Worm (Caenorhabditis elegans) whole organism, young adult: ENCODE results near the gene Y39B6A.42.
"Not testable (repeated sequence)": the region's sequence is repeated elsewhere in the genome, so short reads cannot be mapped to it uniquely, and the experiment has no call there.

Source experiments
- B0019.2 ChIP-seq: fragments of 200-800 bp; sonication (Bioruptor generic); conservative IDR thresholded peaks from 2 replicates; pipeline ENCODE4 v1.3.6; 2022; ENCODE audit warnings: missing genetic modification reagents, missing genetic modification characterization, missing compliant biosample characterization
- C17E4.6 ChIP-seq: fragments of 200-800 bp; sonication (Bioruptor generic); IDR thresholded peaks from 2 replicates; pipeline ENCODE4 v1.3.6; 2022; ENCODE audit warnings: missing genetic modification reagents, missing genetic modification characterization, missing compliant biosample characterization
- F10E7.11 ChIP-seq: sonication (generic microtip); optimal IDR thresholded peaks from 2 replicates; lab custom pipeline; 2017; ENCODE audit warnings: mild to moderate bottlenecking, missing genetic modification characterization, moderate library complexity, missing compliant biosample characterization
- F39B2.1 ChIP-seq: fragments of 200-800 bp; sonication (Bioruptor generic); IDR thresholded peaks from 2 replicates; pipeline ENCODE4 v1.3.6; 2022; ENCODE audit warnings: missing genetic modification reagents, missing genetic modification characterization, missing compliant biosample characterization
- F52B5.7 ChIP-seq: sonication (generic microtip); optimal IDR thresholded peaks from 2 replicates; lab custom pipeline; 2016; ENCODE audit warnings: mild to moderate bottlenecking, missing genetic modification characterization, missing compliant biosample characterization
- F57A8.1 ChIP-seq: fragments of 200-800 bp; sonication (Bioruptor generic); optimal IDR thresholded peaks from 2 replicates; lab custom pipeline; 2018; ENCODE audit warnings: mild to moderate bottlenecking, missing genetic modification characterization, moderate library complexity, missing compliant biosample characterization
- F57C9.4 ChIP-seq: sonication (generic microtip); optimal IDR thresholded peaks from 2 replicates; lab custom pipeline; 2017; ENCODE audit warnings: mild to moderate bottlenecking, missing genetic modification characterization, missing compliant biosample characterization
- K12H6.12 ChIP-seq: fragments of 200-800 bp; sonication (Bioruptor generic); optimal IDR thresholded peaks from 2 replicates; lab custom pipeline; 2018; ENCODE audit warnings: mild to moderate bottlenecking, missing genetic modification characterization, missing compliant biosample characterization
- Y79H2A.3 ChIP-seq: fragments of 200-800 bp; sonication (Bioruptor generic); conservative IDR thresholded peaks from 2 replicates; pipeline ENCODE4 v1.3.6; 2022; ENCODE audit warnings: missing genetic modification reagents, missing genetic modification characterization, missing compliant biosample characterization
- akir-1 ChIP-seq: fragments of 200-800 bp; sonication (Bioruptor generic); optimal IDR thresholded peaks from 2 replicates; lab custom pipeline; 2018; ENCODE audit warnings: mild to moderate bottlenecking, missing genetic modification characterization, moderate library complexity, missing compliant biosample characterization
- ama-1 ChIP-seq, 3 experiments: fragments of 150-350 bp in 1 of 3; sonication (generic microtip) in 2 of 3; optimal IDR thresholded peaks; 2 replicates each; lab custom pipeline; 2014 to 2018; ENCODE audit warnings: missing biosample characterization in 2 of 3, missing genetic modification characterization in 2 of 3, missing genetic modification reagents in 2 of 3
- attf-5 ChIP-seq: fragments of 200-800 bp; sonication (Bioruptor generic); optimal IDR thresholded peaks from 2 replicates; lab custom pipeline; 2018; ENCODE audit warnings: mild to moderate bottlenecking, missing genetic modification characterization, missing compliant biosample characterization
- bed-1 ChIP-seq: fragments of 200-800 bp; sonication (Bioruptor generic); IDR thresholded peaks from 2 replicates; pipeline ENCODE4 v1.3.6; 2022; ENCODE audit warnings: missing genetic modification reagents, missing genetic modification characterization, missing compliant biosample characterization
- bed-2 ChIP-seq: fragments of 200-800 bp; sonication (Bioruptor generic); IDR thresholded peaks from 2 replicates; pipeline ENCODE4 v1.3.6; 2022; ENCODE audit warnings: missing genetic modification reagents, missing genetic modification characterization, missing compliant biosample characterization
- ccch-3 ChIP-seq: fragments of 200-800 bp; sonication (Bioruptor generic); optimal IDR thresholded peaks from 2 replicates; lab custom pipeline; 2018; ENCODE audit warnings: mild to moderate bottlenecking, missing genetic modification characterization, missing compliant biosample characterization
- die-1 ChIP-seq: sonication (generic microtip); optimal IDR thresholded peaks from 2 replicates; lab custom pipeline; 2016; ENCODE audit warnings: missing genotype, mild to moderate bottlenecking, missing genetic modification characterization, missing compliant biosample characterization
- dpl-1 ChIP-seq: fragments of 150-350 bp; optimal IDR thresholded peaks from 2 replicates; lab custom pipeline; 2014; ENCODE audit warnings: missing biosample characterization, missing genetic modification reagents, missing genetic modification characterization
- egrh-3 ChIP-seq: fragments of 200-800 bp; sonication (Bioruptor generic); IDR thresholded peaks from 2 replicates; pipeline ENCODE4 v1.3.6; 2022; ENCODE audit warnings: missing genetic modification reagents, missing genetic modification characterization, missing compliant biosample characterization
- gei-17 ChIP-seq: fragments of 200-800 bp; sonication (Bioruptor generic); optimal IDR thresholded peaks from 2 replicates; lab custom pipeline; 2018; ENCODE audit warnings: mild to moderate bottlenecking, missing genetic modification characterization, missing compliant biosample characterization
- hsf-1 ChIP-seq: fragments of 200-800 bp; sonication (Bioruptor generic); IDR thresholded peaks from 2 replicates; pipeline ENCODE4 v1.3.6; 2022; ENCODE audit warnings: missing genetic modification reagents, missing genetic modification characterization, missing compliant biosample characterization
- let-526 ChIP-seq: fragments of 200-800 bp; sonication (Bioruptor generic); IDR thresholded peaks from 2 replicates; pipeline ENCODE4 v1.3.6; 2022; ENCODE audit warnings: missing genetic modification reagents, missing genetic modification characterization, missing compliant biosample characterization
- madf-10 ChIP-seq: sonication (generic microtip); optimal IDR thresholded peaks from 2 replicates; lab custom pipeline; 2016; ENCODE audit warnings: mild to moderate bottlenecking, missing genetic modification characterization, missing compliant biosample characterization
- mes-4 ChIP-seq: sonication (generic microtip); optimal IDR thresholded peaks from 2 replicates; lab custom pipeline; 2016; ENCODE audit warnings: missing genotype, missing genetic modification characterization, missing compliant biosample characterization
- nfyb-1 ChIP-seq: fragments of 200-800 bp; sonication (Bioruptor generic); IDR thresholded peaks from 2 replicates; pipeline ENCODE4 v1.3.6; 2022; ENCODE audit warnings: missing genetic modification reagents, missing genetic modification characterization, missing compliant biosample characterization
- pha-4 ChIP-seq: fragments of 150-350 bp; sonication (generic microtip); optimal IDR thresholded peaks from 2 replicates; lab custom pipeline; 2014; ENCODE audit warnings: missing biosample characterization, missing genetic modification reagents, missing genetic modification characterization
- rcor-1 ChIP-seq: fragments of 200-800 bp; sonication (Bioruptor generic); IDR thresholded peaks from 2 replicates; pipeline ENCODE4 v1.3.6; 2022; ENCODE audit warnings: missing genetic modification reagents, missing genetic modification characterization, missing compliant biosample characterization
- snpc-1.3 ChIP-seq: sonication (generic microtip); optimal IDR thresholded peaks from 2 replicates; lab custom pipeline; 2017; ENCODE audit warnings: missing genetic modification characterization, mild to moderate bottlenecking, missing compliant biosample characterization, antibody characterized with exemption, moderate library complexity, missing genotype, missing genetic modification reagents; ENCODE audit not compliant: insufficient read depth
- tlf-1 ChIP-seq: fragments of 200-800 bp; sonication (Bioruptor generic); optimal IDR thresholded peaks from 2 replicates; lab custom pipeline; 2018; ENCODE audit warnings: mild to moderate bottlenecking, missing genetic modification characterization, missing compliant biosample characterization
- xnd-1 ChIP-seq: sonication (generic microtip); optimal IDR thresholded peaks from 2 replicates; lab custom pipeline; 2016; ENCODE audit warnings: missing genotype, missing genetic modification reagents, missing genetic modification characterization, missing compliant biosample characterization
- ztf-18 ChIP-seq: sonication (generic microtip); optimal IDR thresholded peaks from 2 replicates; lab custom pipeline; 2016; ENCODE audit warnings: missing genotype, mild to moderate bottlenecking, missing genetic modification characterization, missing compliant biosample characterization
- ztf-22 ChIP-seq: fragments of 200-800 bp; sonication (Bioruptor generic); optimal IDR thresholded peaks from 2 replicates; lab custom pipeline; 2018; ENCODE audit warnings: mild to moderate bottlenecking, missing genetic modification characterization, moderate library complexity, missing compliant biosample characterization
- ztf-26 ChIP-seq: sonication (generic microtip); optimal IDR thresholded peaks from 2 replicates; lab custom pipeline; 2017; ENCODE audit warnings: missing genetic modification characterization, missing compliant biosample characterization

The Y39B6A.42 gene

DNA sequence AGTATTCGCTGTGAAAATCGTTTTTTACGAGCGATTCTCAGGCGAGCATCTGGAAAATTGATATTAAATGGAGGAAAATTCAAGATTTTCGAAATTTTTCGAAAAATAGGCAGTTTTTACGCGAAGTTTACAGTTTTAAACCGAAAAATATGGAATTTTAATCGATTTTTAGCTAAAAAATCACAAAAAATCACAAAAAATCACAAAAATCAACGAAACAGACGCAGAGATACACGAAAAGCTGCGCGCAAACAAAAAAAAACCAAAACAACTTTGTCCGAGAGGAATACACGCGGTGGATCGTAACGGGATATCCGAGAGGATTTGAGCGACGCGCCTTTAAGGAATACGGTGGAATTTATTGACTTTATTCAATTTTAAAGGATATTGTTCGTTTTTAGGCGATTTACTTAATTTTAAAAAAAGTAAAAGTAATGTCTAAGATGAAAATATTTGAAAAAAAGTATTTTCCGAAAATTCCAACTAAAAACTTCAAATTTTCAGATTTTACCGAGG is at the start of gene Y39B6A.42 (continued):
- no peak for TF ChIP-seq K12H6.12
- TF ChIP-seq gei-17 (GFP tag; lab: Kevin White, UChicago), result no peak
- no peak for TF ChIP-seq let-526
- TF ChIP-seq xnd-1 (tag; lab: Kevin White, UChicago), result peak; percentile 72
- TF ChIP-seq dpl-1, result no peak
- no peak for TF ChIP-seq Y79H2A.3 (GFP tag; lab: Robert Waterston, UW)
- TF ChIP-seq pha-4 (tag; lab: Kevin White, UChicago), result no peak
- TF ChIP-seq ztf-22 (GFP tag; lab: Kevin White, UChicago), result no peak
- TF ChIP-seq bed-1 (GFP tag; lab: Robert Waterston, UW), result no peak
- no peak for TF ChIP-seq B0019.2 (GFP tag; lab: Robert Waterston, UW)
- no peak for TF ChIP-seq F39B2.1

- TF ChIP-seq tlf-1 (GFP tag; lab: Kevin White, UChicago) (no peak), attf-5 (GFP tag; lab: Kevin White, UChicago) (no peak), die-1 (tag; lab: Kevin White, UChicago) (no peak)
- TF ChIP-seq, all 124 proteins: peak for 0
Measured at ce11 chrV:19019239-19019638, 49.8 kb upstream of the Y39B6A.42 start.

- not testable (repeated sequence) for TF ChIP-seq F10E7.11; ccch-3 (GFP tag; lab: Kevin White, UChicago); mes-4
Measured at ce11 chrV:19014273-19014672, 44.8 kb upstream of the Y39B6A.42 start, which contains the start of gene Y39B6A.30. Gene Y39B6A.30 (plus strand): TSS chrV:19014573.

DNA sequence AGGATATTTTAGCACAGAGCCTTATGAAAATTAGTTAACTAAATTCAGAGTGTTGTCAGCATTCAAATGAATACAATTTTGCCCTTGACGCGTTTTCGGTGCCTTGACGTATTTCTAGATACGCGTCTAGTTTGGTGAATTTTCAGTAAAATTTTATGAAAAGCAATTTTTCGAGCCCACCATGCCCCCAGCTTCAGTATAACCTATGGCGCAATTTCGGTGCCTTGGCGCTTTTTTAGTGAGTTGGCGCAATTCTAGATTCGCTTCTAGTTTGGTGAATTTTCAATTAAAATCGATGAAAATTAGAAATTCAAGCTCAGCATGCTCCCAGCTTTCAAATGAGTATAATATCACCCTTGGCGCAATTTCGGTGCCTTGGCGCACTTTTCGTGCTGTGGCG is 43.8 kb upstream of the Y39B6A.42 start:
- TF ChIP-seq let-526 (no peak), ztf-18 (tag; lab: Kevin White, UChicago) (no peak), egrh-3 (GFP tag; lab: Robert Waterston, UW) (no peak), F52B5.7 (no peak), akir-1 (GFP tag; lab: Kevin White, UChicago) (no peak), madf-10 (tag; lab: Kevin White, UChicago) (no peak), bed-2 (GFP tag; lab: Robert Waterston, UW) (no peak), snpc-1.3 (tag; lab: Kevin White, UChicago) (no peak), F57C9.4 (tag; lab: Kevin White, UChicago) (no peak), bed-1 (GFP tag; lab: Robert Waterston, UW) (no peak), dpl-1 (no peak), mes-4 (no peak), xnd-1 (tag; lab: Kevin White, UChicago) (no peak), F57A8.1 (no peak), ztf-26 (tag; lab: Kevin White, UChicago) (no peak), rcor-1 (GFP tag; lab: Robert Waterston, UW) (no peak), K12H6.12 (no peak), F39B2.1 (no peak), C17E4.6 (no peak), ama-1 (optimal IDR thresholded peaks at IDR 0.05; lab: Kevin White, UChicago) (no peak), ama-1 (GFP tag; optimal IDR thresholded peaks at IDR 0.05; lab: Kevin White, UChicago) (no peak)

ce11 chrV:19010405-19010804 is 41.0 kb upstream of the Y39B6A.42 start:
- TF ChIP-seq nfyb-1 (GFP tag; lab: Robert Waterston, UW), result no peak
- TF ChIP-seq ztf-26 (tag; lab: Kevin White, UChicago), result no peak
- no peak for TF ChIP-seq hsf-1
- TF ChIP-seq, all 124 proteins: peak for 0
